Fruit fly (Drosophila melanogaster): ENCODE data around the gene Grip71.

Gene Grip71

DNA sequence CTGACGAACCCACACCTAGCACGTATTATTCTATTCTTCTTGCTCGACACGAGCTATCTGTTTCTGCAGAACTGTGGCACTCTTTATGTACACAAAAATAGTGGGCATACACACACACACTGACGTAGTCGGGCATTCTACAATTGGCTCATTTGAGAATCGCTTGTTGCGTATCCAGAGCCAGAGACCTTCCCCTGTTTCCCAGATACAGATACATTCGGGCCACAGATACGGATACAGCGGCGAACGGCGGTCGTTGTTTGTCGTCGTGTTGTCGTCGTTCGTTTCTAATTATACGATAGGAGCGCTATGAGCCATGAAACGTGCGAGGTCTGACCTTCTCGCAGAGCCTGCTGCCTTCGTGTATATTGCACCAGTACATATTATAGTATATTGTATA lies 28.6 kb downstream of the Grip71 start (continued):
- TF ChIP-seq slou (GFP tag; optimal IDR thresholded peaks at IDR 0.05) (no peak), CG2875 (GFP tag; optimal IDR thresholded peaks at IDR 0.05) (no peak), Bgb (GFP tag; IDR thresholded peaks at IDR 0.05; ENCODE audit: partially characterized antibody) (no peak), toy (GFP tag; IDR thresholded peaks at IDR 0.05) (no peak), da (GFP tag; optimal IDR thresholded peaks at IDR 0.05) (no peak), Nf-YA (GFP tag; IDR thresholded peaks at IDR 0.05) (peak; percentile 32; the same call in 1 of the 2 replicates), CoRest (tag; optimal IDR thresholded peaks at IDR 0.05) (no peak), Elba2 (GFP tag; optimal IDR thresholded peaks at IDR 0.05) (no peak), CG4730 (GFP tag; IDR thresholded peaks at IDR 0.05) (no peak), pan (optimal IDR thresholded peaks at IDR 0.05) (no peak), pan (GFP tag; optimal IDR thresholded peaks at IDR 0.05 in 1 of 2, IDR thresholded peaks at IDR 0.05 in 1 of 2) (no peak), CG1529 (GFP tag; optimal IDR thresholded peaks at IDR 0.05) (no peak), NK7.1 (GFP tag; optimal IDR thresholded peaks at IDR 0.05) (no peak), fd64A (GFP tag; optimal IDR thresholded peaks at IDR 0.05) (no peak), Six4 (GFP tag; optimal IDR thresholded peaks at IDR 0.05) (no peak), CG4282 (GFP tag; optimal IDR thresholded peaks at IDR 0.05) (no peak), Pdp1 (GFP tag; optimal IDR thresholded peaks at IDR 0.05) (peak in 1 of 2 experiments; percentile 33), CG8388 (GFP tag; optimal IDR thresholded peaks at IDR 0.05) (no peak), nom (GFP tag; optimal IDR thresholded peaks at IDR 0.05) (no peak), maf-S (GFP tag; optimal IDR thresholded peaks at IDR 0.05) (no peak), CG32772 (GFP tag; IDR thresholded peaks at IDR 0.05) (no peak), CG13424 (tag; optimal IDR thresholded peaks at IDR 0.05) (no peak), lmd (GFP tag; IDR thresholded peaks at IDR 0.05) (no peak), Mrtf (GFP tag; IDR thresholded peaks at IDR 0.05) (no peak), gfzf (GFP tag; optimal IDR thresholded peaks at IDR 0.05) (no peak), Nf-YB (GFP tag; optimal IDR thresholded peaks at IDR 0.05) (peak; percentile 97), Ets97D (GFP tag; optimal IDR thresholded peaks at IDR 0.05) (no peak), kah (GFP tag; optimal IDR thresholded peaks at IDR 0.05) (no peak), C15 (GFP tag; IDR thresholded peaks at IDR 0.05) (no peak), bbx (GFP tag; IDR thresholded peaks at IDR 0.05; ENCODE audit: partially characterized antibody) (no peak), CG10959 (GFP tag; IDR thresholded peaks at IDR 0.05) (no peak), CG6272 (GFP tag; IDR thresholded peaks at IDR 0.05) (no peak), lilli (GFP tag; optimal IDR thresholded peaks at IDR 0.05) (no peak), Xrp1 (GFP tag; IDR thresholded peaks at IDR 0.05) (no peak), hkb (optimal IDR thresholded peaks at IDR 0.05) (no peak), hkb (GFP tag; IDR thresholded peaks at IDR 0.05) (no peak), Aef1 (GFP tag; IDR thresholded peaks at IDR 0.05) (no peak), cas (GFP tag; IDR thresholded peaks at IDR 0.05) (no peak), CG6689 (GFP tag; IDR thresholded peaks at IDR 0.05) (no peak), CG2712 (tag; optimal IDR thresholded peaks at IDR 0.05) (no peak), twi (tag; optimal IDR thresholded peaks at IDR 0.05) (peak; percentile 5), CG15073 (GFP tag; optimal IDR thresholded peaks at IDR 0.05) (no peak), vfl (GFP tag; optimal IDR thresholded peaks at IDR 0.05) (no peak), Dref (GFP tag; IDR thresholded peaks at IDR 0.05) (no peak), B-H1 (GFP tag; IDR thresholded peaks at IDR 0.05) (no peak), Eip74EF (GFP tag; optimal IDR thresholded peaks at IDR 0.05) (no peak), ato (GFP tag; IDR thresholded peaks at IDR 0.05; ENCODE audit: partially characterized antibody) (no peak), Atf3 (GFP tag; optimal IDR thresholded peaks at IDR 0.05) (no peak), CG16813 (GFP tag; IDR thresholded peaks at IDR 0.05; ENCODE audit: partially characterized antibody) (no peak), pum (GFP tag; optimal IDR thresholded peaks at IDR 0.05) (no peak), CG1024 (GFP tag; IDR thresholded peaks at IDR 0.05) (no peak), bigmax (GFP tag; optimal IDR thresholded peaks at IDR 0.05) (no peak), tio (GFP tag; optimal IDR thresholded peaks at IDR 0.05) (no peak)
